Fruit fly (Drosophila melanogaster): ENCODE results near the gene D1.

Gene D1

DNA sequence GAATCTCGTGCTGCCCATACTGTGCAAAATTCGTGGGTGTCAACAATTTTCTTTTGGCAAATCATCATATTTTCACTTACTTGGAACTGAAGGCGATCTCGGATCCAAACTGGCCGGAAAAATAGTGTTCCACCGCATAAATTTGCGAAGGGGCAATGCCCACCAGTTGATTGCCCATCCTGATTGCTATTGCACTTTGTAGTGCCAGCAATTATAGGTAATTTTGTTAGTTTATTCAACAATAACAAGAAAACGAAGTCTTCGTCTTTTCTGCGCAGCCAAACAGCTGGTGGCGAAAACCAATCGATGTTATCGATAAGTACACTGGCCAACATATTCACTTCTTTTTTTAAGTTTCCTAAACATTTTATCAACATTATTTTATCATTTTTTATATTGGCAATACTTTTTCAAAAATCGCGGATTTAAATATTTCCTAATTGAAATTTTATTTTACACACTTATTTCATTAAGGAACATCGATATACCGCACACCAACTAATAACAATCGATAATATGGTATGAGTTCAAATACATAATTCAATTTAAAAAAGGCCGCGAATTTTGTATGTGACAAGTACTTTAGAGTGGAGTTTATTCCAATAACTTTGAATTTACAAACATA lies 5.2 kb upstream of the D1 start, which contains the start of gene Vps15:
Vps15 (minus strand) TSS at position 294 of the 625 bp plus-strand sequence.
- TF ChIP-seq CG8478 (optimal IDR thresholded peaks at IDR 0.05) (no peak), CTCF (optimal IDR thresholded peaks at IDR 0.05) (no peak)

DNA sequence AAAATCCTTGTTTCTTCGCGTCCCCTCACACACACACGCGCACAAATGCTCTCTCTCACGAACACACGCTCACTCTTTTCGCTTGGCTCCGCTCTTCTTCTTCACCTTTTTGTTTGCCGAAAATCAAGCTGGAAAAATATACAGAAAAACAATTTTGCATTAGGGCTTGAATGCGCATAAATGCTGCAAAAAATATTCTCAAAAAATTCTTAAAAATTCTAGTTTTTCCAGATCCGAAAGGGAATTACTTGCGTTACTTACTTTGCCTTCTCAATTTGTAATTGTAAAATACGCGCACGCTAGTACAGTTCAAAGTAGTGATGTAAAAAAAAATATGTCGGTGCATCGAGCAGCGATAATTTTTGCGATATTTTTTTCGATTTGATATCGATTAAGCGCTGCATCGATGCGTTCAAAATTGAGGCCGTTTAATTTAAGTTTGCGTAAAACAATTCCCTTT lies 483 bp downstream of the D1 start:
- TF ChIP-seq CTCF (optimal IDR thresholded peaks at IDR 0.05) (peak in 1 of 2 experiments; percentile 39), CG8478 (optimal IDR thresholded peaks at IDR 0.05) (no peak)

DNA sequence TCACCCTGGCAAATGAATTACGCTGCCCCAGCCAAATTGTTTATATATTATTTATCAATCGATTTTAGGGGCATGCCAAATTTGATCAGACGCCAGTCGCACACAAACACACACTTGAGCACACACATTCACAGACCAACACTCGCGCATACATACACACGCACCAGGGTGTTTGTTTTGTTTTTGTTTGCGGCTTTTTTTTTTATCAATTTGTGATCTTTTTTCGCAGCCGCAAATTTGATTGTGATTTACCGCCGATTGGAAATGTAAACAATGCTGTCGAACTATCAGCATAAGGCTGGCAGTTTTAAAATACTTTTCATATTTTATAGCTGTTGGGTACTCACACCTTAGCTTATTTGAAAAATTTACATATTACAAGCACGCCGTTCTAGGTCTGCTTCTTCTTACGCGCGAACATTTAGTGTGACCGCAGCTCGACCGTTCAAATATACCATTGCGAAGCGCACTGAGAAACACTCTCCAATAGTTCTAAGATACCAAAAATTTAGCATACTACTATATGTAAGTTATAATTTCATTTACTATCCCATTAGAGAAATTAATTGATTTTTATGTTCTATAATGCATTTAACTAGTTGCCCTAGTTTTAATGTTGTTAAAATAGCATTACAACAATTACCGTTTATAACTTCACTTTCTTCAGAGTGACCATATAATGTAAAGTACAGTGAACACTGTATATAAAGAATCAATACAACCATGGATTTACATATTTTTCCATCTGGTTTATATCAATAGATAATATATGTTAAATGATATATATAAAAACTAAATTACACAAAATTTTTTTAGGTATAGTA lies 3.0 kb downstream of the D1 start, which contains the start of gene pum:
pum (minus strand) TSS at position 415 of the 824 bp plus-strand sequence.
- no peak for TF ChIP-seq CTCF (optimal IDR thresholded peaks at IDR 0.05)
- no peak for TF ChIP-seq CG8478 (optimal IDR thresholded peaks at IDR 0.05)

DNA sequence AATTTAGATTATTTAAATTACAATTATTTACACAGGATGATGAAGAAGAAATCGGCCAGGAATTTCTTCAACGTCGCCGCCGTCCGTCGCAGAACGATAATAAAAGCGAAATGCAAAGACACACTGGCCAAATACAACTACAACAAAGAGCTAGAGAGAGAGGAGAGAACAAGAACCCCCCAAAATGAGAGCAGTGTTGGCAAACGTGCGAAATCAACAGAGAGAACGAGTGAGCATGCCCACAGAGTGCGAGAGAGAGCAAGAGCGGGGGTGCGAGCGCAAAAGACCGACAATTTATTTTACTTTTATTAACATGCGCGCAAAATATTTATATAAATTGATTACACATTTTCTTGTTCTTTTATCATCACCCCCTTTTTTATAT lies 3.6 kb downstream of the D1 start:
- TF ChIP-seq CG8478 (optimal IDR thresholded peaks at IDR 0.05), result no peak
- TF ChIP-seq CTCF (optimal IDR thresholded peaks at IDR 0.05), result no peak

DNA sequence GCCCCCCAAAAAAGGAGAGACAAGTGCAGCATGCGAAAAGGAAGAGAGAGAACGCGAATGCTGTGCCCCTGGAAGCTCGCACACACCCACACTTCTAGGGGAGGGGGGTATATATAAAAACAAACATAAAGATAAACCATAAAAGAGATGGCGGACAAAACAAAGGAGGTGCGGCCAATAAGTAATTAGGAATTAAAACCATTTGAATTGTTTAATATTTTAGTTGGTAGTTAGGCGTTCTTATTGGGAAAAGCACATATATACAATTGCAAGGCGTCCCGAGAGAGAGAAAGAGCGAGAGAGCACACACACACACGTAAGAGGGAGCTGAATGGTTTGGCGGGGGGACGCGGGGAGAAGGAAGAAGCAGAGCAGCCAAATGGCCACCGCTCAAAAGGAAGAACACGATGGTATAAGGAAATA lies 4.4 kb downstream of the D1 start:
- no peak for TF ChIP-seq CTCF (optimal IDR thresholded peaks at IDR 0.05)
- no peak for TF ChIP-seq CG8478 (optimal IDR thresholded peaks at IDR 0.05)

DNA sequence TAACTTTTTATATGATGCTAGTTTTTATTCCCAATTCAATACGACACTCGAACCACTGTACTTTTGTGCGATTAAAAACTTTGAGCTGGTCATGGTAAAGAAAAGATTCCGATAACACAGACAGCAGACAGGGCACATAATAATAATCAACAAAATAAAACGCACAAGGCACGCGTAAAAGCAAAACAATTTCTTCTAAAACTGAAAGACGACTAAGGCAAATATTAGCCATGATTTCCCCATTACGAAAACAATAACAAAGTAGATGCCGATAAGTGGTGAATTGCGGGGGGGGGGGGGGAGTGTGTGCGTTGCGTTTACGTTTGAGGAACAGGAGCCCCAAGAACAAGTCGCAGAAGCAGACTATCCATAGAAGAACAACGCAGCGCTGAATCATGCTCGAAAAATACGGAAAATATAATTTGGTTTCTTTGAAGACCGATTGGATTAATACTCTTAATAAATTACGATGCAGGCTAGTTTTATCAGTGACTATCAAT lies 5.6 kb downstream of the D1 start:
- TF ChIP-seq CTCF (optimal IDR thresholded peaks at IDR 0.05) (no peak), CG8478 (optimal IDR thresholded peaks at IDR 0.05) (no peak)

DNA sequence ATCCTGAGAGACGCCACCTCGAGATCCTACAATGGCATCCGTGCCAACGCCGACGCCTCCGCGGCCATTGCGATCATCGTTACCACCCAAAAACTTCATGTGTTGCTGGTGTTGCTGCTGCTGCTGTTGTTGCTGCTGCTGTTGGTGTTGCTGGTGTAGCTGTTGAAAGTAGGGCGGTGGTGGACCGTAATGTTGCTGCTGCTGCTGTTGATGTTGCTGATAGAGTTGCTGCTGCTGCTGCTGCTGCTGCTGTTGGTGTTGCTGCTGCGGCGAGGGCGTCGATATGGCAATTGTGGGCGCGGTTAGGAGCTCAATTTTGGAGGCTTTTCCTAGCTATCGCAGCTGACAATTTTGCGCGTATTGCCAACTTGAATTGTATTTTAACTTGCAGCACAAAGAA lies 6.7 kb downstream of the D1 start:
- no peak for TF ChIP-seq CG8478 (optimal IDR thresholded peaks at IDR 0.05)
- TF ChIP-seq CTCF (optimal IDR thresholded peaks at IDR 0.05), result no peak

DNA sequence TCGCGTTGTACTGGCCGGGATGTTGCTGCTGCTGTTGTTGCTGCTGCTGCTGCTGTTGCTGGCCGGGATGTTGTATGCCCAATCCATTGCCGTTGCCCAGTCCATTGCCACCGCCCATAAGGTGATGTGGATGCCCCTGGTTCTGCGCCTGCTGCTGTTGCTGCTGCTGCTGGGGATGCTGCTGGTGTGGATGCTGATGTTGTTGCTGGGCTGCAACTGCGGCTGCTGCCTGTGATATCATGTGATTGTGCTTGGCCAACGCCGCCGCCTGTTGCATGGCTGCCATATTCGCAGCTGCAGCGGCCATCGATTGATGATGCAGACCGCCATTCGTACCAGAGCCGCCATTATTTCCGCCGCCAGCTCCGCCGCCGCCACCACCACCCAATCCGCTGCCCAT lies 8.1 kb downstream of the D1 start:
- TF ChIP-seq CTCF (optimal IDR thresholded peaks at IDR 0.05), result no peak
- TF ChIP-seq CG8478 (optimal IDR thresholded peaks at IDR 0.05), result no peak

DNA sequence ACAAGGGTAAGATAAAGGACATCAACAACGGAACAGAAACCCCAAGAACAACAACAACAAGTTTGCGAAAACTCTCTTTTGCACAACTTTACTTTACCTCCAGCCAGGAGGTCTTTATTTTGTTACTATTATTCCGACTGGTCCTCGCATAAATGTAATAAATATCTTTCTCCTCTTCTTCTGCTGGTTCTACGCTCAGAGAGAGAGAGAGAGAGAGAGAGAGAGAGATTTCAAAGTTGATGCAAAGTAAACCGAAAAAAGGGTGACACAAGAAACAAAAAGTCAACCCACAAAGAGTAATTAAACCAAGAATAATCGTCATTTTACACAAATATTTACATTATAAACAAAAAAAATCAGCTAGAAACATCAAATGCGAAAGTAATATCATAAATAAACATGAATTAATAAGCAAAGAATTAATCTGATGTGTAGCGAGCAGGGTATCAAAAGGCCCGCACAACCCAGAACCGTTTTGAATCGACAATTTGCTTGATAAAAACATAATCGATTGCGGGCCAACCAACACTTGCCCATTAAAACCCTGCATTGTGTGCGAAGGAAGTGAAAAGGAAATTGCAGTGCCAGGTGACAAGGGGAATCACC lies 10.4 kb downstream of the D1 start:
- no peak for TF ChIP-seq CG8478 (optimal IDR thresholded peaks at IDR 0.05)

DNA sequence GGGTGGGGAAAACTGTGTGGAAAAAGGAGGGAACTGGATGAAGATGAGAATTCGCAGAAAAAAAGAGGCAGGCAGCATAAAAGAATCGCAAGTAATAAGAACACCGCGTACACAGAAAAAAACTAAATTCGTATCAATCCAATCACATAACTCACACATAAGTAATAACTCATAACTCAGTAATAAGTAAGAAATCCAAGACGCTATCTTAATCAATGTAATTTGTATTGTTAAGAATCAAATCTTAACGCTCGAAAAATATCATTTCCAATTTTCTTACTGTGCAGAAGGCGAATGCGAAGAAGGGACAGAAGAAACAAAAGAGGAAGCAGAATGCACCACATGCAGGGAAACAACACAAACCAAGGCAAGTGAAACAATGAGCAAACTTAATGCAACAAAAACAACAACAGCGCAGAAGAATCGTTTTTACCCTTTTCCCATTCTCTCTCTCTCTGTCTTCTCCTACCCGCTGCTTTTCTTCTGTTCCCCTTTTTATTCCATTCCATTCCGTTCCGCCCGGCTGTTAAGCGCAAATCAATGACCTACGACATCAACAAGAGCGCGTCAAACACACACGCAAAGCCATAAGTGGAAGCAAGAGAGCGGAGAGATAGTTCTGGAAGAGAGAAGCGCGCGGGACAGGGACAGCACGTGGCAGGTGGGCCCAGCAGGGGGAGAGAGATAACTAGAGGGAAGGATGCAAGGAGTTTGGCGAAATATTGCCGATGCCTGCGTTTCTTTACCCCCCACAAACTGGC lies 11.2 kb downstream of the D1 start:
- TF ChIP-seq CG8478 (optimal IDR thresholded peaks at IDR 0.05) (no peak), CTCF (optimal IDR thresholded peaks at IDR 0.05) (no peak)

DNA sequence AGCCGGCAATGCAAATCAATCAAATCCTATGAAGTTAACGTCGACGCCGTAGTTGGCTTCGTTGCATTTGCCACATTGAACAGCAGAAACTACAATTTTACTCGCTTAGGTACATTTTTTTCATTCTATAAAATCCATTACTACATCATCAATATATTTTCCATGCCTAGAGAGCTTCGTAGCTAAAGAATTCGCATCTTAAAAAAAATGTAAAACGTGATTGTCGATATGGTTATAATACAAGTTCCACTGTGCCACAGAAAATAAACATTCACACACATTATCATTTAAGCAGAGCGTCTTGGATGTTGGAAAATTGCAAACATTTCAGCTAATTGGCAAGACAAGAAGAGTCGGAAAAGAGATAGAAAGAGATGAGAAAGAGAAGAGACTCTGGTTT lies 12.5 kb downstream of the D1 start:
- TF ChIP-seq CTCF (optimal IDR thresholded peaks at IDR 0.05), result no peak

DNA sequence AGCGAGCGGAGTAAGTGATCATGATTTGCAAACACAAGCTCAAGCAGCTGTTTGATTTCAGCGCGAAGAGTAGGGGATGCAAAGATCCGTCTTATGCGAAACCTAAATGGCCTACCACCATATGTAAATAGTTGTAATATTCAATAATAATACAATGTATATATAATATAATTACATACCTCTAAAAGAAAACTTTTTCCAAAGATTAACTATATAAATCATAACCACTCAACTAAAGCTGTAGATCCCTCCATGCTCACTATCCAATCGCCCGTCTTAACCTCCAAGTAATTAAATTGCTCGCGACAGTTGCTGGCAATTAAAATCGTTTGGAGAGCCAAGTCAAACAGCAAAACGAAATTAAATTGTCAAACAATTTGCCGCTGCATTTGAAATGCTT lies 13.1 kb downstream of the D1 start:
- TF ChIP-seq CG8478 (optimal IDR thresholded peaks at IDR 0.05), result no peak
- no peak for TF ChIP-seq CTCF (optimal IDR thresholded peaks at IDR 0.05)

DNA sequence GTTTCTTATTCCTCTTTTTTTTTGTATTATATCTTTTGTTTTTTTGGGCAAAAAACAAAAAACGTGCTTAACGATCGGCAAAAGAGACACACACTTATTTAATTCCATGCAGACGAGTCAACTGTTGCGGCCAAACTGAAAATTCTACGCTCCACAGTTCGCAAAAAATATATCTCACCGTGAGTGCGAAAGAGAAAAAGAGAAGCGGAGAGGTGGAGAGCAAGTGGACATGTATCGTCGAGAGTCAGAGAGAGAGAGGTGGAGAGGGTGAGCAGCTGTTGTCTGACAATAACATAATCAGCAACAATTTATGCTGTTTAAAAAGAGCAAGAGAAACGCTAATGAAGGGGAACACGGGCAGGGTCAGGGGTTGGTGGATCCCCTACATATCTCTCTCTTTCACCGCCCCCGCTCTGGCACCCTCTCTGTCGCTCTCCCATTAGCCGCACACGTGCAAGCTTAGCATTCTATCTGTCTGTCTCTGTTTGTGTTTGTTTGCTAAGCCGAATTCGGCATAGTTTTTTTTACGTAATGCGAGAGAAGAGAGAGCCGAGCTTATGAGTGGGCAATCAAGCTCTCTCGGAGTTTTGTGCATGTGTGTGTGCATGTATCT lies 13.6 kb downstream of the D1 start:
- no peak for TF ChIP-seq CTCF (optimal IDR thresholded peaks at IDR 0.05)
- no peak for TF ChIP-seq CG8478 (optimal IDR thresholded peaks at IDR 0.05)

DNA sequence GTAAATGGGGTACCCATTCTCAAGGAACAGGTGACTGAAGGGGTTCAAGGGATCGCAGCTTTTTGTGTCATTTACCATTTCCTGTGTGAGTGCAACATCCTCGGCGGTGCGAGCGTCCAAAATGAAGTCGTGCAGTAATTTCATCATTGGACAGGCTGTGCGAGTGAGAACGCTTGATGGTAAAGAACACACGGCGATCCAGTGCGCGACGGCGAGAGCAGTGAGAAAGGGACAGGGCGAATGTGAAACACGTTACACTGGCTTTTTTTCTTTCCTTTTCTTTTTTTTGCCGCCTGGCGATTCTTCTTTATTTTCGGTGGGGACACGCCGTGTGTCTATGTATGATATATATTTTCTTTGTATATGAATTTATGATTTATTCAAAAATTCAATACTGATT lies 14.3 kb downstream of the D1 start:
- TF ChIP-seq CG8478 (optimal IDR thresholded peaks at IDR 0.05), result no peak
- no peak for TF ChIP-seq CTCF (optimal IDR thresholded peaks at IDR 0.05)

DNA sequence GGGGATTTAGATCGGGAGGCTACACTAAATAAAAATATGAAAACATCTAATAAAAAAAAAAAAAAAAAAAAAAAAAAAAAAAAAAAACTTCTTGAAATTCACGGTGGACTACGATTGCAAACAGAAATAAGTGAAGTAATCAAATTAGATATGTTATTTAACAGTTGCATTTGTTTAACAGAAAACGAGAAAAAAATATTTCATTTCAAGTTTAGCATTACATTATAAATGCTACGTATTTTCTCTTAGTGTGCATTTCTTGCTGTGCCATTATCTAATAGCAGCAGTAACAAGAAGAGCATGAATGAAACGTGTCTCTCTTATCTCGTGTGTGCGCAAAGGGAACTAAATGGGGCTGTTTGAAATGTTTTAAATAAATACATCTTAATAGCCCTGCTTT lies 15.6 kb downstream of the D1 start:
- TF ChIP-seq CG8478 (optimal IDR thresholded peaks at IDR 0.05) (no peak), CTCF (optimal IDR thresholded peaks at IDR 0.05) (no peak)

Measured in S2 (cell line).